Worm (Caenorhabditis elegans): ENCODE results near the gene K10G6.9.
A peak's percentile ranks its signal among the peaks of the same experiment; 100 is the strongest.

Gene K10G6.9

ce11 chrII:3930478-3931182 lies 41.4 kb upstream of the K10G6.9 start (continued):
- TF ChIP-seq ZK337.2 (GFP tag; IDR thresholded peaks at IDR 0.05) (no peak), lin-29 (GFP tag; IDR thresholded peaks at IDR 0.05) (no peak), mxl-2 (GFP tag; conservative IDR thresholded peaks at IDR 0.05) (no peak), nhr-237 (tag; optimal IDR thresholded peaks at IDR 0.05) (no peak), ceh-62 (tag; optimal IDR thresholded peaks at IDR 0.05) (no peak)

ce11 chrII:3931230-3931629 lies 40.8 kb upstream of the K10G6.9 start:
- TF ChIP-seq zip-2 (tag; optimal IDR thresholded peaks at IDR 0.05), result no peak
- TF ChIP-seq dmd-8 (GFP tag; IDR thresholded peaks at IDR 0.05), result no peak
- TF ChIP-seq nhr-42 (GFP tag; IDR thresholded peaks at IDR 0.05), result no peak
- TF ChIP-seq hlh-11 (tag; optimal IDR thresholded peaks at IDR 0.05), result no peak
- TF ChIP-seq sdz-12 (GFP tag; optimal IDR thresholded peaks at IDR 0.05), result no peak
- TF ChIP-seq spr-1 (tag; optimal IDR thresholded peaks at IDR 0.05), result no peak
- no peak for TF ChIP-seq lin-1 (GFP tag; IDR thresholded peaks at IDR 0.05)
- TF ChIP-seq mdl-1 (tag; optimal IDR thresholded peaks at IDR 0.05), result no peak
- TF ChIP-seq nhr-6 (tag; optimal IDR thresholded peaks at IDR 0.05), result no peak
- no peak for TF ChIP-seq hlh-30 (tag; optimal IDR thresholded peaks at IDR 0.05; ENCODE audit: insufficient read depth)
- TF ChIP-seq R02D3.7 (tag; optimal IDR thresholded peaks at IDR 0.05), result no peak
- no peak for TF ChIP-seq ceh-62 (tag; optimal IDR thresholded peaks at IDR 0.05)
- no peak for TF ChIP-seq pqm-1 (tag; optimal IDR thresholded peaks at IDR 0.05)
- TF ChIP-seq snpc-4 (tag; optimal IDR thresholded peaks at IDR 0.05), result no peak

ce11 chrII:3931825-3932224 lies 40.2 kb upstream of the K10G6.9 start:
- peak; percentile 23; the same call in 1 of the 2 replicates for TF ChIP-seq pha-4 (GFP tag; IDR thresholded peaks at IDR 0.05)
- TF ChIP-seq pha-4 (tag; optimal IDR thresholded peaks at IDR 0.05), result no peak
- no peak for TF ChIP-seq vab-7 (GFP tag; IDR thresholded peaks at IDR 0.05)
- no peak for TF ChIP-seq F37D6.2 (tag; optimal IDR thresholded peaks at IDR 0.05)
- TF ChIP-seq lir-3 (tag; optimal IDR thresholded peaks at IDR 0.05), result no peak
- no peak for TF ChIP-seq dpl-1 (GFP tag; optimal IDR thresholded peaks at IDR 0.05)
- TF ChIP-seq T26A8.4 (GFP tag; IDR thresholded peaks at IDR 0.05), result no peak
- no peak for TF ChIP-seq mes-2 (tag; optimal IDR thresholded peaks at IDR 0.05; ENCODE audit: poor library complexity, severe bottlenecking)
- TF ChIP-seq aly-2 (tag; optimal IDR thresholded peaks at IDR 0.05), result no peak
- no peak for TF ChIP-seq set-16 (GFP tag; IDR thresholded peaks at IDR 0.05)
- TF ChIP-seq zfp-2 (tag; optimal IDR thresholded peaks at IDR 0.05), result no peak
- TF ChIP-seq nhr-10 (tag; optimal IDR thresholded peaks at IDR 0.05), result no peak
- TF ChIP-seq zag-1 (tag; optimal IDR thresholded peaks at IDR 0.05), result no peak
- TF ChIP-seq tra-1 (GFP tag; IDR thresholded peaks at IDR 0.05), result no peak
- no peak for TF ChIP-seq nhr-76 (tag; optimal IDR thresholded peaks at IDR 0.05)
- no peak for TF ChIP-seq nhr-237 (tag; optimal IDR thresholded peaks at IDR 0.05)
- 0 out of 2 replicates have a peak, but pooled peaks have one; percentile 29 for TF ChIP-seq arid-1 (GFP tag; conservative IDR thresholded peaks at IDR 0.05)
- TF ChIP-seq ztf-11 (tag; optimal IDR thresholded peaks at IDR 0.05), result no peak
- no peak for TF ChIP-seq ZK337.2 (GFP tag; IDR thresholded peaks at IDR 0.05)
- no peak for TF ChIP-seq unc-62 (GFP tag; optimal IDR thresholded peaks at IDR 0.05 in 1 of 2)
- TF ChIP-seq unc-62 (tag; optimal IDR thresholded peaks at IDR 0.05), result no peak
- no peak for TF ChIP-seq mxl-3 (GFP tag; optimal IDR thresholded peaks at IDR 0.05)
- TF ChIP-seq daf-12 (tag; optimal IDR thresholded peaks at IDR 0.05), result no peak
- no peak for TF ChIP-seq mdl-1 (tag; optimal IDR thresholded peaks at IDR 0.05)
- TF ChIP-seq madf-9 (GFP tag; conservative IDR thresholded peaks at IDR 0.05), result no peak
- no peak for TF ChIP-seq hif-1 (tag; optimal IDR thresholded peaks at IDR 0.05)
- TF ChIP-seq mxl-2 (GFP tag; conservative IDR thresholded peaks at IDR 0.05), result no peak
- TF ChIP-seq F49E8.2 (tag; optimal IDR thresholded peaks at IDR 0.05; ENCODE audit: borderline replicate concordance), result peak; percentile 15
- no peak for TF ChIP-seq snpc-1.2 (GFP tag; IDR thresholded peaks at IDR 0.05)
- TF ChIP-seq madf-5 (GFP tag; IDR thresholded peaks at IDR 0.05), result 0 out of 4 replicates have a peak, but pooled peaks of 1 of the 2 experiments have one; percentile 9
- TF ChIP-seq dve-1 (tag; optimal IDR thresholded peaks at IDR 0.05; ENCODE audit: insufficient read depth), result no peak
- TF ChIP-seq lin-13 (GFP tag; optimal IDR thresholded peaks at IDR 0.05), result no peak
- no peak for TF ChIP-seq lin-15B (tag; optimal IDR thresholded peaks at IDR 0.05)
- no peak for TF ChIP-seq unc-130 (GFP tag; optimal IDR thresholded peaks at IDR 0.05)
- no peak for TF ChIP-seq sdz-12 (GFP tag; optimal IDR thresholded peaks at IDR 0.05)
